Worm (Caenorhabditis elegans) whole organism, L3 larva: ENCODE data around the gene R11E3.19.
A peak's percentile ranks its signal among the peaks of the same experiment; 100 is the strongest.

Experiments
- R02D3.7 ChIP-seq: fragments of 150-350 bp; optimal IDR thresholded peaks from 2 replicates; lab custom pipeline; 2014; ENCODE audit warnings: missing biosample characterization, missing genetic modification characterization
- aly-2 ChIP-seq: fragments of 150-350 bp; optimal IDR thresholded peaks from 2 replicates; lab custom pipeline; 2014; ENCODE audit warnings: missing biosample characterization, missing genetic modification characterization
- ama-1 ChIP-seq: fragments of 150-350 bp; optimal IDR thresholded peaks from 2 replicates; lab custom pipeline; 2018
- ceh-16 ChIP-seq: sonication (generic microtip); optimal IDR thresholded peaks from 2 replicates; lab custom pipeline; 2017; ENCODE audit warnings: missing biosample characterization, missing genetic modification characterization
- ceh-28 ChIP-seq: fragments of 150-350 bp; optimal IDR thresholded peaks from 2 replicates; lab custom pipeline; 2014; ENCODE audit warnings: missing biosample characterization, missing genetic modification reagents, missing genetic modification characterization
- daf-12 ChIP-seq: fragments of 150-350 bp; optimal IDR thresholded peaks from 2 replicates; lab custom pipeline; 2014; ENCODE audit warnings: missing biosample characterization, missing genetic modification reagents, missing genetic modification characterization
- elt-1 ChIP-seq: fragments of 150-350 bp; optimal IDR thresholded peaks from 2 replicates; lab custom pipeline; 2014; ENCODE audit warnings: missing biosample characterization, missing genetic modification characterization
- elt-2 ChIP-seq: sonication (generic microtip); optimal IDR thresholded peaks from 2 replicates; lab custom pipeline; 2016; ENCODE audit warnings: missing genetic modification reagents, mild to moderate bottlenecking, missing genetic modification characterization, missing compliant biosample characterization
- fkh-10 ChIP-seq: sonication (generic microtip); optimal IDR thresholded peaks from 2 replicates; lab custom pipeline; 2017; ENCODE audit warnings: missing biosample characterization, missing genetic modification reagents, missing genetic modification characterization
- fos-1 ChIP-seq: fragments of 150-350 bp; optimal IDR thresholded peaks from 2 replicates; lab custom pipeline; 2014; ENCODE audit warnings: missing biosample characterization, missing genetic modification characterization
- hmg-11 ChIP-seq: sonication (generic microtip); optimal IDR thresholded peaks from 2 replicates; lab custom pipeline; 2016; ENCODE audit warnings: missing genetic modification characterization, missing compliant biosample characterization
- jun-1 ChIP-seq: fragments of 150-350 bp; optimal IDR thresholded peaks from 2 replicates; lab custom pipeline; 2014; ENCODE audit warnings: missing biosample characterization, missing genetic modification reagents, missing genetic modification characterization
- lin-15B ChIP-seq: fragments of 150-350 bp; optimal IDR thresholded peaks from 2 replicates; lab custom pipeline; 2014; ENCODE audit warnings: missing biosample characterization, missing genetic modification characterization
- lin-39 ChIP-seq: fragments of 150-350 bp; optimal IDR thresholded peaks from 2 replicates; lab custom pipeline; 2018; ENCODE audit warnings: missing biosample characterization, missing genetic modification reagents, missing genetic modification characterization
- lsy-12 ChIP-seq: sonication (generic microtip); optimal IDR thresholded peaks from 2 replicates; lab custom pipeline; 2016; ENCODE audit warnings: mild to moderate bottlenecking, missing genetic modification characterization, missing compliant biosample characterization
- mml-1 ChIP-seq: fragments of 150-350 bp; sonication (generic microtip); optimal IDR thresholded peaks from 3 replicates; lab custom pipeline; 2014; ENCODE audit warnings: missing biosample characterization, missing genetic modification characterization
- nfya-1 ChIP-seq: sonication (generic microtip); optimal IDR thresholded peaks from 2 replicates; lab custom pipeline; 2017; ENCODE audit warnings: missing genetic modification characterization, mild to moderate bottlenecking, missing compliant biosample characterization, antibody characterized with exemption, moderate library complexity; ENCODE audit not compliant: insufficient read depth
- nhr-23 ChIP-seq: fragments of 150-350 bp; optimal IDR thresholded peaks from 2 replicates; lab custom pipeline; 2014; ENCODE audit warnings: missing biosample characterization, missing genetic modification reagents, missing genetic modification characterization
- nhr-237 ChIP-seq: fragments of 150-350 bp; optimal IDR thresholded peaks from 2 replicates; lab custom pipeline; 2014; ENCODE audit warnings: missing biosample characterization, missing genetic modification characterization
- nhr-25 ChIP-seq: sonication (generic microtip); optimal IDR thresholded peaks from 2 replicates; lab custom pipeline; 2017; ENCODE audit warnings: missing biosample characterization, missing genetic modification characterization
- nhr-28 ChIP-seq: fragments of 150-350 bp; optimal IDR thresholded peaks from 2 replicates; lab custom pipeline; 2014; ENCODE audit warnings: missing biosample characterization, missing genetic modification characterization
- nhr-43 ChIP-seq: sonication (generic microtip); optimal IDR thresholded peaks from 2 replicates; lab custom pipeline; 2016; ENCODE audit warnings: mild to moderate bottlenecking, missing genetic modification characterization, missing compliant biosample characterization; ENCODE audit not compliant: poor library complexity, severe bottlenecking
- nhr-76 ChIP-seq: fragments of 150-350 bp; sonication (generic microtip); optimal IDR thresholded peaks from 5 replicates; lab custom pipeline; 2014; ENCODE audit warnings: missing biosample characterization, missing genetic modification characterization
- nhr-77 ChIP-seq: fragments of 150-350 bp; optimal IDR thresholded peaks from 2 replicates; lab custom pipeline; 2014; ENCODE audit warnings: missing biosample characterization, missing genetic modification characterization
- pha-4 ChIP-seq: fragments of 150-350 bp; optimal IDR thresholded peaks from 2 replicates; lab custom pipeline; 2014; ENCODE audit warnings: missing biosample characterization, missing genetic modification reagents, missing genetic modification characterization
- pqm-1 ChIP-seq: fragments of 150-350 bp; optimal IDR thresholded peaks from 2 replicates; lab custom pipeline; 2017; ENCODE audit warnings: missing biosample characterization, missing genetic modification characterization, inconsistent platforms
- skn-1 ChIP-seq: fragments of 150-350 bp; optimal IDR thresholded peaks from 2 replicates; lab custom pipeline; 2014; ENCODE audit warnings: missing biosample characterization, missing genetic modification characterization
- tbx-2 ChIP-seq: sonication (generic microtip); optimal IDR thresholded peaks from 2 replicates; lab custom pipeline; 2016; ENCODE audit warnings: mild to moderate bottlenecking, missing genetic modification characterization, missing compliant biosample characterization
- unc-39 ChIP-seq: sonication (generic microtip); optimal IDR thresholded peaks from 4 replicates; lab custom pipeline; 2017; ENCODE audit warnings: missing biosample characterization, missing genetic modification characterization
- ztf-4 ChIP-seq: fragments of 150-350 bp; optimal IDR thresholded peaks from 2 replicates; lab custom pipeline; 2014; ENCODE audit warnings: missing biosample characterization, missing genetic modification characterization

The R11E3.19 gene

DNA sequence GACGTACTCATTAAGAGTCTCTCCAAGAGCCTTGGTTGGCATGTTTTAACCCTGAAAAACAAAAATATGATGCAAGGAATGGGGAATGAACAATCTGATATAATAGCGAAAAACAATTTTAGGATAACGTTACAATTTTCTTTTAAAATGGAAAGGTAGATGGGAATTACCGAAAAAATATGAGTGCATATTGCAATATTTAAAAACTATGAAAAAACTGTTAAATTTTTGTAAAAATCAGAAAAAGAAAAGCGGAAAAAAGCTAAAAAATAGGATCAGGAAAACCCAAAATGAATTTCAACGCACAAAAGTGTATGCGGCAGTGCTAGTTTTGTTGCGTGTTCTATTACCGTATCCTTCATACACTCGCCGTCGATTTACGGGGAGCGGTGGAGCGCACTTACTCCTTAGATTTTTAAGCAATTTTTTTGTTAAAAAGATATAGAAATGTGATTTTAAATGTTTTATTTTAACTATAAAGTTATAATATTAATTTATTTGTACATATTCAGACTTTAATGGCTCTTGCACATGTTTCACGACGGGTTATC, 26.1 kb downstream of the R11E3.19 start, which contains the start of the genes rpl-20 and Y17G9B.5 (continued):
- TF ChIP-seq lsy-12 (tag; lab: Kevin White, UChicago) (peak; percentile 100), hmg-11 (peak; percentile 100), lin-15B (tag; lab: Kevin White, UChicago) (peak; percentile 100), pqm-1 (tag; lab: Kevin White, UChicago) (peak; percentile 100), unc-39 (peak; percentile 42), ama-1 (lab: Kevin White, UChicago) (peak; percentile 91)

DNA sequence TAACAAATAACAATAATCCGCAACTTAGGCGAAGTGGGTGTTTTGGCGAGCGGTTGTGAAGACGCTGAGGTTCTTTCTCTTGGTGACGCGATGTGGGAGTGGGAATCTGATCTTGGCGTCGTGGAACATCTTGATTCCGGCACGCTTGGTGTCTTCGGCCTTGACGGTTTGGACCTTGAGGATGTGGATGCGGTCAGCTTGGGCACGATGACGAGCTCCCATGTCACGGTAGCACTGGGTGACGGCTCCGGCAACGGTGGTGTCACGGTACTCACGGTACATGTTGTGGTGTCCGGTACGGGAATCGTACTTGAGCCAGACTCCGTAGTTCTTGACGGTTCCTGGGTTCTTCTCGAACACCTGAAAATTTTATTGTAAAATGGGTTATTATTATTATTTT, 26.7 kb downstream of the R11E3.19 start:
- no peak for TF ChIP-seq nhr-25 (tag; lab: Kevin White, UChicago)
- TF ChIP-seq daf-12, result no peak
- TF ChIP-seq, all 47 proteins: peak for 0

DNA sequence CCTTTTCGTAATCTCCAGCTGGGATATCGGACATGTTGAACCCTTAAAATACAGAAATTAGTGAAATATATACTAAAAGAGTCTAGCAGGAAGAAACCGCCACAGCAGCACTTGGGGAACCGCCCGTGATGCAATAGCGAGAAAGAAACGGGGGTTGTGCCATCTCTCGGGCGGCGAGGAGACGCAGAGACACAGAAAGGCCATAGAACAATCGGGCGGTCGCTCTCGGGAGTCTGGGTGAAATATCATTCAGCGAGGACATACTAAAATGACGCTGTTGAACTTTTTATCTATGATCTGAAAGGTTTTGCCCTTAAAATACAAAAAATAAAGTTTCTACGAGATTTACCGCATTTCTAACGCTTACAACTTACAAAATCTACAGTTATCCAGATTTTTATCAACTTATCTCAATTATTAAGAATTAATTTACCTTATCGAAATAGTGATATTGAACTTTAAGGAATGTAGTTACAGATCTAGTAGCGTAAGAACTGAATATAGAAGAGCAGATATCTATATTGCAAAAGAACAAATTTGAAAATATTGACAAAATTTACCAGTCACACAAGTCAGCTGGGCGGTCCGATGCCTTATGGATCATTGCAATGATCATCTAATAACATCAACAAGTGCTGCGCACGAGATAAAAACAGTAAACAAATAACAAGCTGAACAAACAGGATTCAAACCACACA, 27.3 kb downstream of the R11E3.19 start, which contains the start of gene cyc-2.1:
TSS of gene cyc-2.1 (minus strand) at position 605 of the 698 bp plus-strand sequence.
- peak; percentile 67 for TF ChIP-seq R02D3.7 (tag; lab: Kevin White, UChicago)
- peak; percentile 62 for TF ChIP-seq nhr-25 (tag; lab: Kevin White, UChicago)
- TF ChIP-seq nhr-237 (tag; lab: Kevin White, UChicago), result no peak
- TF ChIP-seq pha-4 (tag; lab: Kevin White, UChicago), result peak; percentile 54
- peak; percentile 73 for TF ChIP-seq elt-2 (tag; lab: Kevin White, UChicago)
- TF ChIP-seq ceh-28 (tag; lab: Kevin White, UChicago), result peak; percentile 47
- peak; percentile 69 for TF ChIP-seq aly-2 (tag; lab: Kevin White, UChicago)
- TF ChIP-seq ceh-16 (tag; lab: Kevin White, UChicago), result no peak
- peak; percentile 82 for TF ChIP-seq hmg-11
- peak; percentile 18 for TF ChIP-seq skn-1 (tag; lab: Kevin White, UChicago)
- peak; percentile 47 for TF ChIP-seq fos-1 (tag; lab: Kevin White, UChicago)
- peak; percentile 61 for TF ChIP-seq nhr-77 (tag; lab: Kevin White, UChicago)
- TF ChIP-seq lsy-12 (tag; lab: Kevin White, UChicago), result peak; percentile 68
- peak; percentile 10 for TF ChIP-seq jun-1 (tag; lab: Kevin White, UChicago)
- peak; percentile 38 for TF ChIP-seq nhr-23 (tag; lab: Kevin White, UChicago)
- TF ChIP-seq nhr-28 (tag; lab: Kevin White, UChicago), result no peak
- no peak for TF ChIP-seq daf-12
- TF ChIP-seq lin-39 (tag; lab: Kevin White, UChicago), result peak; percentile 4
- TF ChIP-seq pqm-1 (tag; lab: Kevin White, UChicago), result peak; percentile 70
- peak; percentile 83 for TF ChIP-seq lin-15B (tag; lab: Kevin White, UChicago)
- no peak for TF ChIP-seq ztf-4 (tag; lab: Kevin White, UChicago)
- peak; percentile 84 for TF ChIP-seq ama-1 (lab: Kevin White, UChicago)
- peak; percentile 66 for TF ChIP-seq nfya-1 (tag; lab: Kevin White, UChicago)
- no peak for TF ChIP-seq unc-39

DNA sequence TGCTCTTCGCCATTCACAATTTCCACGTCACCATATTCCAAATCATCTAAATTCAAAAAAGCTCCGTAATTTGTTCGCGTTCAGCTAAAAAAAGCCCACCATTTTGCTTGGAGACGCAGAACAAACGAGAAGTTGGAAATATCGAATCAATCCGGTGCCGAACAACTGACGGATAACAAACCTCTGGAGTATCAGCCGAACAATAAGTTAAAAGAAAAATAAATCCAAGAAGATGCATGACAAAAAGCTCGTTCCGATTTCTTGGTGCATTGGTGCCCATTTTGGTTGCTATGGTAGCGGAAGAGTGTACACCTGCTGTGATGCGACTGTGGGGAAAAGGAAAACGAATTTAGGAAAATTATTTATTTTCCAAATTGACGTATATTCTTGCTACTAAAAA, 28.3 kb downstream of the R11E3.19 start, which contains the start of gene tctn-1:
TSS of gene tctn-1 (minus strand) at position 280 of the 400 bp plus-strand sequence.
- TF ChIP-seq ama-1 (lab: Kevin White, UChicago), result peak; percentile 65
- TF ChIP-seq fos-1 (tag; lab: Kevin White, UChicago), result no peak
- no peak for TF ChIP-seq mml-1 (tag; lab: Kevin White, UChicago)
- no peak for TF ChIP-seq lsy-12 (tag; lab: Kevin White, UChicago)
- no peak for TF ChIP-seq fkh-10 (GFP tag; lab: Kevin White, UChicago)
- TF ChIP-seq elt-1 (tag; lab: Kevin White, UChicago), result no peak
- no peak for TF ChIP-seq aly-2 (tag; lab: Kevin White, UChicago)
- no peak for TF ChIP-seq hmg-11
- peak; percentile 24 for TF ChIP-seq nfya-1 (tag; lab: Kevin White, UChicago)
- peak; percentile 16 for TF ChIP-seq lin-15B (tag; lab: Kevin White, UChicago)
- TF ChIP-seq R02D3.7 (tag; lab: Kevin White, UChicago), result peak; percentile 36
- no peak for TF ChIP-seq nhr-43 (tag; lab: Kevin White, UChicago)
- TF ChIP-seq ceh-28 (tag; lab: Kevin White, UChicago), result no peak
- no peak for TF ChIP-seq nhr-23 (tag; lab: Kevin White, UChicago)
- TF ChIP-seq nhr-76 (tag; lab: Kevin White, UChicago), result no peak
- no peak for TF ChIP-seq tbx-2 (tag; lab: Kevin White, UChicago)
